Fruit fly (Drosophila melanogaster): ENCODE measurements around the gene Tmem43.
A peak's percentile ranks its signal among the peaks of the same experiment; 100 is the strongest.

Gene Tmem43

DNA sequence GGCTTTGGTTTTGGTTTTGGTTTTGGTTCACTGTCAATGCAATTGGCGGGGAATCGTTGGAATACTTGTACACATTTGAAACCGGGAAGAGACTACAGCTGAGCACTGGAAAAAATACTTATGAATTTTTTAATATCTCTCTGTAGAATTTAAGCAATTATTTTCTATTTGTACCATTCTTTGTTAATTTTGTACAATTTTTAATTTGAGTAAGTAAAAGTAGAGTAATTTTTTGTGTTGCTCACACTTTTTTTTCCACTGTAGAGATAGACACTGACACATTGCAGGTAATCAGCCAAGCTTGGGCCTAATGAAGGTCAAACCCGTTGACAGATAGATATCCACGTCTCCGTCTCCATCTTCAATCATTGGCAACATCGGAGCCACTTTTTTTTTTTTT is 31.6 kb downstream of the Tmem43 start (continued):
- TF ChIP-seq Awh (GFP tag; IDR thresholded peaks at IDR 0.05) = no peak
- no peak for TF ChIP-seq prd (optimal IDR thresholded peaks at IDR 0.05)
- peak; percentile 47; the same call in 1 of the 3 replicates for TF ChIP-seq prd (GFP tag; IDR thresholded peaks at IDR 0.05)
- 0 out of 3 replicates have a peak, but pooled peaks have one; percentile 29 for TF ChIP-seq ci (GFP tag; IDR thresholded peaks at IDR 0.05)
- TF ChIP-seq slou (GFP tag; optimal IDR thresholded peaks at IDR 0.05) = no peak
- no peak for TF ChIP-seq CG8089 (GFP tag; optimal IDR thresholded peaks at IDR 0.05)
- TF ChIP-seq bigmax (GFP tag; optimal IDR thresholded peaks at IDR 0.05) = no peak
- TF ChIP-seq ara (GFP tag; IDR thresholded peaks at IDR 0.05) = peak; percentile 67; the same call in 1 of the 2 replicates
- no peak for TF ChIP-seq Camta (GFP tag; optimal IDR thresholded peaks at IDR 0.05)
- no peak for TF ChIP-seq wek (GFP tag; optimal IDR thresholded peaks at IDR 0.05)
- no peak for TF ChIP-seq Ravus (GFP tag; IDR thresholded peaks at IDR 0.05)
- no peak for TF ChIP-seq pfk (GFP tag; optimal IDR thresholded peaks at IDR 0.05)
- TF ChIP-seq CG15601 (tag; optimal IDR thresholded peaks at IDR 0.05) = no peak
- no peak for TF ChIP-seq CG1529 (GFP tag; optimal IDR thresholded peaks at IDR 0.05)
- TF ChIP-seq pum (GFP tag; optimal IDR thresholded peaks at IDR 0.05) = no peak
- no peak for TF ChIP-seq Tbp (GFP tag; optimal IDR thresholded peaks at IDR 0.05)
- TF ChIP-seq HLH3B (GFP tag; IDR thresholded peaks at IDR 0.05) = peak; percentile 30; the same call in 1 of the 2 replicates
- peak; percentile 23 for TF ChIP-seq CG18262 (tag; optimal IDR thresholded peaks at IDR 0.05)
- TF ChIP-seq hkb (optimal IDR thresholded peaks at IDR 0.05) = no peak
- peak; percentile 50 for TF ChIP-seq hkb (GFP tag; IDR thresholded peaks at IDR 0.05)
- peak; percentile 21 for TF ChIP-seq Hr3 (GFP tag; optimal IDR thresholded peaks at IDR 0.05)
- TF ChIP-seq Oli (tag; optimal IDR thresholded peaks at IDR 0.05) = peak; percentile 31
- no peak for TF ChIP-seq Usf (GFP tag; optimal IDR thresholded peaks at IDR 0.05)
- no peak for TF ChIP-seq ase (GFP tag; IDR thresholded peaks at IDR 0.05)
- TF ChIP-seq CG11085 (GFP tag; IDR thresholded peaks at IDR 0.05) = no peak
- no peak for TF ChIP-seq CG9932 (GFP tag; IDR thresholded peaks at IDR 0.05)
- peak; percentile 36 for TF ChIP-seq unpg (GFP tag; optimal IDR thresholded peaks at IDR 0.05)
- no peak for TF ChIP-seq danr (GFP tag; IDR thresholded peaks at IDR 0.05)
- TF ChIP-seq CG7556 (GFP tag; optimal IDR thresholded peaks at IDR 0.05) = peak; percentile 7
- no peak for TF ChIP-seq CkIIα-i1 (GFP tag; IDR thresholded peaks at IDR 0.05)
- TF ChIP-seq Mrtf (GFP tag; IDR thresholded peaks at IDR 0.05) = no peak
- no peak for TF ChIP-seq CG9437 (GFP tag; optimal IDR thresholded peaks at IDR 0.05)
- TF ChIP-seq ewg (GFP tag; optimal IDR thresholded peaks at IDR 0.05) = no peak
- no peak for TF ChIP-seq Ssrp (tag; optimal IDR thresholded peaks at IDR 0.05)
- TF ChIP-seq CG12942 (GFP tag; optimal IDR thresholded peaks at IDR 0.05) = no peak
- TF ChIP-seq CG3995 (GFP tag; optimal IDR thresholded peaks at IDR 0.05) = no peak
- TF ChIP-seq CG7271 (tag; optimal IDR thresholded peaks at IDR 0.05) = no peak
- TF ChIP-seq H2.0 (GFP tag; IDR thresholded peaks at IDR 0.05) = 0 out of 2 replicates have a peak, but pooled peaks have one; percentile 26
- no peak for TF ChIP-seq CG2875 (GFP tag; optimal IDR thresholded peaks at IDR 0.05)
- no peak for TF ChIP-seq wor (GFP tag; IDR thresholded peaks at IDR 0.05)
- TF ChIP-seq MBD-R2 (GFP tag; IDR thresholded peaks at IDR 0.05) = no peak
- TF ChIP-seq corto (GFP tag; optimal IDR thresholded peaks at IDR 0.05) = no peak
- no peak for TF ChIP-seq CG14965 (GFP tag; optimal IDR thresholded peaks at IDR 0.05; ENCODE audit: borderline replicate concordance)
- peak; percentile 4 for TF ChIP-seq CG8924 (tag; optimal IDR thresholded peaks at IDR 0.05)
- TF ChIP-seq CG9727 (GFP tag; optimal IDR thresholded peaks at IDR 0.05) = no peak
- no peak for TF ChIP-seq Nf-YB (GFP tag; optimal IDR thresholded peaks at IDR 0.05)
- TF ChIP-seq ind (GFP tag; optimal IDR thresholded peaks at IDR 0.05) = no peak
- TF ChIP-seq CG1832 (GFP tag; optimal IDR thresholded peaks at IDR 0.05) = no peak
- TF ChIP-seq Eip74EF (GFP tag; optimal IDR thresholded peaks at IDR 0.05) = peak in 1 of 2 experiments; percentile 4
- no peak for TF ChIP-seq CG6854 (GFP tag; optimal IDR thresholded peaks at IDR 0.05)
- TF ChIP-seq CoRest (tag; optimal IDR thresholded peaks at IDR 0.05) = no peak
- no peak for TF ChIP-seq Side (GFP tag; optimal IDR thresholded peaks at IDR 0.05)
